Worm (Caenorhabditis elegans) whole organism, L4 larva: ENCODE measurements around the gene Y41C4A.32.
A peak's percentile ranks its signal among the peaks of the same experiment; 100 is the strongest.

Experiments used
- F37D6.2 ChIP-seq: sonication (generic microtip); optimal IDR thresholded peaks from 2 replicates; lab custom pipeline; 2016; ENCODE audit warnings: mild to moderate bottlenecking, missing genetic modification characterization, missing compliant biosample characterization
- R02D3.7 ChIP-seq: fragments of 150-350 bp; sonication (generic microtip); optimal IDR thresholded peaks from 3 replicates; lab custom pipeline; 2014; ENCODE audit warnings: missing biosample characterization, missing genetic modification characterization
- T26A8.4 ChIP-seq: fragments of 200-800 bp; sonication (Bioruptor generic); IDR thresholded peaks from 2 replicates; pipeline ENCODE4 v1.3.6; 2022; ENCODE audit warnings: missing genetic modification characterization, missing compliant biosample characterization
- Y75B8A.6 ChIP-seq: fragments of 200-800 bp; sonication (Bioruptor generic); IDR thresholded peaks from 2 replicates; pipeline ENCODE4 v1.3.6; 2022; ENCODE audit warnings: missing genetic modification reagents, missing genetic modification characterization, missing compliant biosample characterization
- ZK546.5 ChIP-seq, 2 experiments: sonication (generic microtip); optimal IDR thresholded peaks; 2 replicates each; lab custom pipeline; 2017; ENCODE audit warnings: missing biosample characterization in 2 of 2, missing genetic modification characterization in 2 of 2
- ama-1 ChIP-seq: fragments of 150-350 bp; optimal IDR thresholded peaks from 2 replicates; lab custom pipeline; 2014; ENCODE audit warnings: inconsistent platforms, mixed read lengths
- arid-1 ChIP-seq: fragments of 200-800 bp; sonication (Bioruptor generic); conservative IDR thresholded peaks from 2 replicates; pipeline ENCODE4 v1.3.6; 2022; ENCODE audit warnings: missing genetic modification reagents, missing genetic modification characterization, missing compliant biosample characterization
- ceh-28 ChIP-seq: fragments of 150-350 bp; optimal IDR thresholded peaks from 2 replicates; lab custom pipeline; 2014; ENCODE audit warnings: missing biosample characterization, missing genetic modification reagents, missing genetic modification characterization
- ceh-32 ChIP-seq: sonication (generic microtip); optimal IDR thresholded peaks from 2 replicates; lab custom pipeline; 2016; ENCODE audit warnings: mild to moderate bottlenecking, missing genetic modification characterization, missing compliant biosample characterization; ENCODE audit not compliant: poor library complexity
- ceh-62 ChIP-seq: sonication (generic microtip); optimal IDR thresholded peaks from 2 replicates; lab custom pipeline; 2017; ENCODE audit warnings: missing biosample characterization, missing genetic modification characterization
- ces-1 ChIP-seq: fragments of 150-350 bp; sonication (generic microtip); optimal IDR thresholded peaks from 4 replicates; lab custom pipeline; 2014; ENCODE audit warnings: missing biosample characterization, missing genetic modification reagents, missing genetic modification characterization
- cey-2 ChIP-seq: sonication (generic microtip); optimal IDR thresholded peaks from 3 replicates; lab custom pipeline; 2017; ENCODE audit warnings: missing genetic modification characterization, mild to moderate bottlenecking, missing compliant biosample characterization, antibody characterized with exemption, borderline replicate concordance; ENCODE audit not compliant: insufficient read depth
- daf-16 ChIP-seq, 3 experiments: sonication (generic microtip); optimal IDR thresholded peaks; 2 replicates each; lab custom pipeline; 2016 to 2017; ENCODE audit warnings: missing genetic modification characterization in 3 of 3, missing genetic modification reagents in 3 of 3, mild to moderate bottlenecking in 2 of 3, missing compliant biosample characterization in 2 of 3, missing biosample characterization in 1 of 3, moderate library complexity in 1 of 3
- dmd-9 ChIP-seq: fragments of 200-800 bp; sonication (Bioruptor generic); IDR thresholded peaks from 2 replicates; pipeline ENCODE4 v1.3.6; 2022; ENCODE audit warnings: missing genetic modification reagents, missing genetic modification characterization, missing compliant biosample characterization
- egl-43 ChIP-seq: fragments of 200-800 bp; sonication (Bioruptor generic); IDR thresholded peaks from 2 replicates; pipeline ENCODE4 v1.3.6; 2022; ENCODE audit warnings: missing genetic modification reagents, missing genetic modification characterization, missing compliant biosample characterization
- fos-1 ChIP-seq: fragments of 150-350 bp; optimal IDR thresholded peaks from 2 replicates; lab custom pipeline; 2014; ENCODE audit warnings: missing biosample characterization, missing genetic modification characterization
- gei-8 ChIP-seq: fragments of 200-800 bp; sonication (Bioruptor generic); optimal IDR thresholded peaks from 2 replicates; lab custom pipeline; 2018; ENCODE audit warnings: mild to moderate bottlenecking, missing genetic modification characterization, missing compliant biosample characterization
- hlh-11 ChIP-seq: fragments of 200-800 bp; sonication (Bioruptor generic); optimal IDR thresholded peaks from 2 replicates; lab custom pipeline; 2018; ENCODE audit warnings: mild to moderate bottlenecking, missing genetic modification characterization, missing compliant biosample characterization
- jun-1 ChIP-seq: fragments of 150-350 bp; optimal IDR thresholded peaks from 2 replicates; lab custom pipeline; 2014; ENCODE audit warnings: missing biosample characterization, missing genetic modification reagents, missing genetic modification characterization
- lin-13 ChIP-seq: fragments of 150-350 bp; optimal IDR thresholded peaks from 2 replicates; lab custom pipeline; 2014; ENCODE audit warnings: missing biosample characterization, missing genetic modification reagents, missing genetic modification characterization
- lin-15B ChIP-seq: fragments of 150-350 bp; sonication (generic microtip); optimal IDR thresholded peaks from 3 replicates; lab custom pipeline; 2014; ENCODE audit warnings: missing biosample characterization, missing genetic modification characterization
- lin-38 ChIP-seq: fragments of 200-800 bp; sonication (Bioruptor generic); IDR thresholded peaks from 2 replicates; pipeline ENCODE4 v1.3.6; 2022; ENCODE audit warnings: missing genetic modification reagents, missing genetic modification characterization, missing compliant biosample characterization
- lsy-2 ChIP-seq, 2 experiments: fragments of 150-350 bp in 1 of 2; sonication (generic microtip) in 1 of 2; optimal IDR thresholded peaks; 2 replicates each; lab custom pipeline; 2014 to 2017; ENCODE audit warnings: missing biosample characterization in 2 of 2, missing genetic modification characterization in 2 of 2
- madf-5 ChIP-seq, 2 experiments: fragments of 200-800 bp; sonication (Bioruptor generic); IDR thresholded peaks; 2 replicates each; pipeline ENCODE4 v1.3.6; 2022; ENCODE audit warnings: missing compliant biosample characterization in 2 of 2, missing genetic modification characterization in 2 of 2
- mdl-1 ChIP-seq, 2 experiments: fragments of 150-350 bp in 1 of 2; sonication (generic microtip) in 1 of 2; optimal IDR thresholded peaks; 2 replicates each; lab custom pipeline; 2014 to 2017; ENCODE audit warnings: missing biosample characterization in 2 of 2, missing genetic modification characterization in 2 of 2
- mdt-29 ChIP-seq: fragments of 200-800 bp; sonication (Bioruptor generic); IDR thresholded peaks from 2 replicates; pipeline ENCODE4 v1.3.6; 2022; ENCODE audit warnings: missing genetic modification reagents, missing genetic modification characterization, missing compliant biosample characterization
- mep-1 ChIP-seq: fragments of 150-350 bp; sonication (generic microtip); optimal IDR thresholded peaks from 3 replicates; lab custom pipeline; 2014; ENCODE audit warnings: missing biosample characterization, missing genetic modification characterization
- mes-2 ChIP-seq: sonication (generic microtip); optimal IDR thresholded peaks from 2 replicates; lab custom pipeline; 2016; ENCODE audit warnings: missing genotype, mild to moderate bottlenecking, missing genetic modification characterization, missing compliant biosample characterization; ENCODE audit not compliant: poor library complexity, severe bottlenecking
- nhr-10 ChIP-seq: fragments of 150-350 bp; optimal IDR thresholded peaks from 2 replicates; lab custom pipeline; 2014; ENCODE audit warnings: missing biosample characterization, missing genetic modification characterization
- nhr-102 ChIP-seq: sonication (generic microtip); optimal IDR thresholded peaks from 2 replicates; lab custom pipeline; 2016; ENCODE audit warnings: mild to moderate bottlenecking, missing genetic modification characterization, moderate library complexity, missing compliant biosample characterization
- nhr-28 ChIP-seq: fragments of 150-350 bp; optimal IDR thresholded peaks from 2 replicates; lab custom pipeline; 2014; ENCODE audit warnings: missing biosample characterization, missing genetic modification characterization
- nhr-48 ChIP-seq: sonication (generic microtip); optimal IDR thresholded peaks from 2 replicates; lab custom pipeline; 2016; ENCODE audit warnings: mild to moderate bottlenecking, missing genetic modification characterization, missing compliant biosample characterization
- nhr-76 ChIP-seq: fragments of 150-350 bp; optimal IDR thresholded peaks from 2 replicates; lab custom pipeline; 2014; ENCODE audit warnings: missing biosample characterization, missing genetic modification characterization
- pha-4 ChIP-seq, 2 experiments: fragments of 150-350 bp in 1 of 2; fragments of 200-800 bp in 1 of 2; sonication (Bioruptor generic) in 1 of 2; IDR thresholded peaks in 1 of 2; optimal IDR thresholded peaks in 1 of 2; 2 replicates each; pipeline versions ENCODE4 v1.3.6 to Lab custom; 2014 to 2022; ENCODE audit warnings: missing genetic modification characterization in 2 of 2, missing genetic modification reagents in 2 of 2, missing biosample characterization in 1 of 2, missing compliant biosample characterization in 1 of 2
- pqm-1 ChIP-seq: sonication (generic microtip); optimal IDR thresholded peaks from 2 replicates; lab custom pipeline; 2017; ENCODE audit warnings: missing biosample characterization, missing genetic modification characterization
- rbr-2 ChIP-seq: sonication (generic microtip); optimal IDR thresholded peaks from 2 replicates; lab custom pipeline; 2016; ENCODE audit warnings: missing genotype, missing genetic modification characterization, missing compliant biosample characterization
- saeg-2 ChIP-seq: fragments of 200-800 bp; sonication (Bioruptor generic); IDR thresholded peaks from 2 replicates; pipeline ENCODE4 v1.3.6; 2022; ENCODE audit warnings: missing genetic modification reagents, missing genetic modification characterization, missing compliant biosample characterization
- sdz-12 ChIP-seq: fragments of 200-800 bp; sonication (Bioruptor generic); optimal IDR thresholded peaks from 2 replicates; lab custom pipeline; 2018; ENCODE audit warnings: mild to moderate bottlenecking, missing genetic modification characterization, missing compliant biosample characterization
- skn-1 ChIP-seq: fragments of 150-350 bp; optimal IDR thresholded peaks from 2 replicates; lab custom pipeline; 2014; ENCODE audit warnings: missing biosample characterization, missing genetic modification characterization
- tag-97 ChIP-seq: fragments of 200-800 bp; sonication (Bioruptor generic); IDR thresholded peaks from 2 replicates; pipeline ENCODE4 v1.3.6; 2022; ENCODE audit warnings: missing genetic modification characterization, missing compliant biosample characterization
- unc-62 ChIP-seq, 3 experiments: fragments of 150-350 bp in 1 of 3; sonication (generic microtip); optimal IDR thresholded peaks in 2 of 3; peaks in 1 of 3; 1 replicate in 1 of 3; 2 replicates in 2 of 3; lab custom pipeline; 2014 to 2017; ENCODE audit warnings: missing biosample characterization in 3 of 3, missing genetic modification characterization in 3 of 3, missing genetic modification reagents in 3 of 3, missing genotype in 1 of 3
- vab-7 ChIP-seq: fragments of 200-800 bp; sonication (Bioruptor generic); IDR thresholded peaks from 2 replicates; pipeline ENCODE4 v1.3.6; 2022; ENCODE audit warnings: missing genetic modification reagents, missing genetic modification characterization, missing compliant biosample characterization
- zag-1 ChIP-seq: fragments of 150-350 bp; optimal IDR thresholded peaks from 2 replicates; lab custom pipeline; 2014; ENCODE audit warnings: missing biosample characterization, missing genetic modification characterization
- zip-11 ChIP-seq: fragments of 200-800 bp; sonication (Bioruptor generic); IDR thresholded peaks from 2 replicates; pipeline ENCODE4 v1.3.6; 2022; ENCODE audit warnings: missing genetic modification characterization, missing compliant biosample characterization
- ztf-11 ChIP-seq: fragments of 150-350 bp; optimal IDR thresholded peaks from 2 replicates; lab custom pipeline; 2014; ENCODE audit warnings: missing biosample characterization, missing genetic modification characterization

Gene Y41C4A.32

DNA sequence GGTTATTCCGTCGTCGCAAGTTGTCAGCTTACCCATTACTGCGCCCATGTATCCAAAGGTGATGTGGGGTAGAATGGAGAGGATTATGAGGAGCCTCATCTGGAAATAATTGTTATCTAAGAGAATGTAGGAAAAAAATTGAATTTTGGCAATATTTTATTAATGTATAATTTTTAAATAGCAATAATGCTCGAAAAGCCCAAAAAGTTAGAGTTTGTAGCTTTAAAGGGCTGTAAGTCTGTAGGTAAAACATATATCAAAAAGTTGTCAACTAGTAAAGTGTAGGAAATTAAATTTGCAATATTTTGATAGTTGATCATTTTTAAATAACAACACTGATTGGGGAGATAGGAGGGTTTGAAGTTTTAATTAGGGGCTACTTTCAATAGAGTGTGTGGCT is 12.8 kb upstream of the Y41C4A.32 start, which contains the start of gene Y41C4A.8:
Gene Y41C4A.8 (minus strand): TSS at position 101 of the 400 bp plus-strand sequence.
- TF ChIP-seq gei-8 (GFP tag; lab: Kevin White, UChicago) (no peak), unc-62 (GFP tag; optimal IDR thresholded peaks at IDR 0.05 in 1 of 2; lab: Kevin White, UChicago) (no peak), unc-62 (tag; optimal IDR thresholded peaks at IDR 0.05; lab: Kevin White, UChicago) (no peak), rbr-2 (no peak), R02D3.7 (tag; lab: Kevin White, UChicago) (no peak), zag-1 (no peak), mep-1 (no peak), F37D6.2 (tag; lab: Kevin White, UChicago) (no peak), saeg-2 (no peak), tag-97 (GFP tag; lab: Robert Waterston, UW) (no peak), fos-1 (tag; lab: Kevin White, UChicago) (no peak)

DNA sequence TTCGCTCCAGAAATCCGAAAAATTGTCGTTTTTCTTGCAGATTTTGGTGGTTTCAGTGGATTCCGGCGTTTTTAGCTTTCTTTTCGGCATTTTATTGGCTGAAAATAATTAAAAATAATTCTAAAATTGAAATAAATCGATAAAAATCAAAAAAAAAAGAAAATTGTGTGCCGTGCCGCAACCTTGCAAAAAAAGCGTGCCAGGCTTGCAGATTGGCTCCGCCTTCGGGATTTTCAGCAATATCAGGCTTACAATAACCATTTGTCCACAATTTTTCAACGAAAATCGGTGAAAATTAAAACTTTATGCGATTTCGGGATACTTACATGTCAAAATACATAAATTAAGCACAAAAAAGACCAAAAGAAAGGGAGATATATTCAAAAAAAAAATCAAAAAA is 3.0 kb upstream of the Y41C4A.32 start, which contains the start of gene Y41C4A.9:
Gene Y41C4A.9 (minus strand): TSS at position 98 of the 400 bp plus-strand sequence.
- TF ChIP-seq nhr-28 (no peak), tag-97 (GFP tag; lab: Robert Waterston, UW) (no peak), lin-38 (peak; percentile 68), daf-16 (GFP tag; optimal IDR thresholded peaks at IDR 0.05; lab: Kevin White, UChicago) (no peak), daf-16 (tag; optimal IDR thresholded peaks at IDR 0.05; lab: Kevin White, UChicago) (peak; percentile 11), ama-1 (lab: Kevin White, UChicago) (peak; percentile 4), mes-2 (tag; lab: Kevin White, UChicago) (peak; percentile 57)

DNA sequence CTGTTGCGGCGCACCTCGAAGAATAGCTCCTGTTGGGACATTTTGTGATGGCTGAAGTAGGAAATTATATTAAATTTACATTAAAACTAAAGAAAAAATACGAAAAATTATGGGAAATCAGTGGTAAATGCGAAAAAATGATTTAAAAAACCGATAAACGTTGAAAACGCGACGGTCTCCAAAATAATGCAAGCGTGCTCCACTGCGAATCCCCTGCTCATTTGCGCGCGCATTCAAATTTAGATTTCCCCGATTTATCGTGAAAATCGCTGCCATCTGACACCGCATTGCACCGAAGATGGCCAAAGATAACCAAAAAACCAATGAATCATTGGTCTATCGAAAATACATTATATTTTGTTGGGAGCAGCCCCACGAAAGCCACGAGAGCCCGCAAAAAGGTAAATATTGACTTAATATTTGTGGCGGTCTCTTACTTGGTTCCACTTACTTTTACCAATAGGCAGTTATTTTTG is 2.1 kb upstream of the Y41C4A.32 start, which contains the start of the genes elb-1 and Y41C4A.11:
Gene elb-1 (minus strand): TSS at position 51 of the 476 bp plus-strand sequence.
Gene Y41C4A.11 (plus strand): TSS at position 461 of the 476 bp plus-strand sequence.
- TF ChIP-seq ZK546.5 (tag; optimal IDR thresholded peaks at IDR 0.05; lab: Kevin White, UChicago): no peak
- no peak for TF ChIP-seq hlh-11
- peak; percentile 50 for TF ChIP-seq nhr-102 (tag; lab: Kevin White, UChicago)
- no peak for TF ChIP-seq ztf-11 (tag; lab: Kevin White, UChicago)
- TF ChIP-seq mes-2 (tag; lab: Kevin White, UChicago): peak; percentile 69
- TF ChIP-seq nhr-48: no peak
- TF ChIP-seq sdz-12: no peak
- no peak for TF ChIP-seq unc-62 (GFP tag; optimal IDR thresholded peaks at IDR 0.05 in 1 of 2; lab: Kevin White, UChicago)
- no peak for TF ChIP-seq unc-62 (tag; optimal IDR thresholded peaks at IDR 0.05; lab: Kevin White, UChicago)
- TF ChIP-seq nhr-76 (tag; lab: Kevin White, UChicago): no peak
- TF ChIP-seq nhr-10 (tag; lab: Kevin White, UChicago): no peak
- no peak for TF ChIP-seq dmd-9
- TF ChIP-seq arid-1 (GFP tag; lab: Robert Waterston, UW): no peak
- TF ChIP-seq vab-7: no peak
- TF ChIP-seq egl-43: no peak
- TF ChIP-seq lsy-2 (tag; optimal IDR thresholded peaks at IDR 0.05; lab: Kevin White, UChicago): peak in 1 of 2 experiments; percentile 72
- TF ChIP-seq ceh-62 (tag; lab: Kevin White, UChicago): no peak
- TF ChIP-seq daf-16 (GFP tag; optimal IDR thresholded peaks at IDR 0.05; lab: Kevin White, UChicago): no peak
- TF ChIP-seq daf-16 (tag; optimal IDR thresholded peaks at IDR 0.05; lab: Kevin White, UChicago): peak; percentile 3
- TF ChIP-seq lin-15B (tag; lab: Kevin White, UChicago): no peak
- TF ChIP-seq zip-11: no peak
- TF ChIP-seq Y75B8A.6 (GFP tag; lab: Robert Waterston, UW): no peak
- no peak for TF ChIP-seq cey-2 (tag; lab: Kevin White, UChicago)
- no peak for TF ChIP-seq mdt-29 (GFP tag; lab: Robert Waterston, UW)
- TF ChIP-seq ces-1 (GFP tag; lab: Kevin White, UChicago): no peak
- TF ChIP-seq lin-13 (GFP tag; lab: Kevin White, UChicago): peak; percentile 34
- no peak for TF ChIP-seq tag-97 (GFP tag; lab: Robert Waterston, UW)
- no peak for TF ChIP-seq pqm-1 (tag; lab: Kevin White, UChicago)
- TF ChIP-seq ceh-32 (tag; lab: Kevin White, UChicago): no peak
- TF ChIP-seq T26A8.4: no peak
- TF ChIP-seq zag-1: no peak
- TF ChIP-seq jun-1: no peak
- TF ChIP-seq pha-4 (GFP tag; IDR thresholded peaks at IDR 0.05; lab: Robert Waterston, UW): no peak
- TF ChIP-seq pha-4 (tag; optimal IDR thresholded peaks at IDR 0.05; lab: Kevin White, UChicago): peak; percentile 88
- peak in 1 of 2 experiments; percentile 8 for TF ChIP-seq mdl-1 (tag; optimal IDR thresholded peaks at IDR 0.05; lab: Kevin White, UChicago)
- peak; percentile 97 for TF ChIP-seq lin-38
- TF ChIP-seq skn-1 (tag; lab: Kevin White, UChicago): no peak
- no peak for TF ChIP-seq madf-5 (GFP tag; IDR thresholded peaks at IDR 0.05; lab: Robert Waterston, UW)
- no peak for TF ChIP-seq ceh-28
